Worm (Caenorhabditis elegans) whole organism, early embryonic: ENCODE results near the gene sec-15.

ENCODE experiments used
- B0310.2 ChIP-seq: sonication (generic microtip); optimal IDR thresholded peaks from 2 replicates; lab custom pipeline; 2016; ENCODE audit warnings: mild to moderate bottlenecking, missing genetic modification characterization, missing compliant biosample characterization
- F13C5.2 ChIP-seq: sonication (generic microtip); optimal IDR thresholded peaks from 2 replicates; lab custom pipeline; 2017; ENCODE audit warnings: mild to moderate bottlenecking, missing genetic modification characterization, inconsistent platforms, missing compliant biosample characterization
- aly-1 ChIP-seq: sonication (generic microtip); optimal IDR thresholded peaks from 2 replicates; lab custom pipeline; 2016; ENCODE audit warnings: missing genetic modification characterization, missing compliant biosample characterization
- ama-1 ChIP-seq: fragments of 150-350 bp; optimal IDR thresholded peaks from 2 replicates; lab custom pipeline; 2014
- ceh-13 ChIP-seq: fragments of 200-800 bp; sonication (Bioruptor generic); optimal IDR thresholded peaks from 2 replicates; lab custom pipeline; 2018; ENCODE audit warnings: mild to moderate bottlenecking, missing genetic modification characterization, missing compliant biosample characterization
- ceh-36 ChIP-seq: sonication (generic microtip); optimal IDR thresholded peaks from 2 replicates; lab custom pipeline; 2016; ENCODE audit warnings: missing genetic modification characterization, inconsistent platforms, missing compliant biosample characterization
- ets-7 ChIP-seq: sonication (generic microtip); optimal IDR thresholded peaks from 2 replicates; lab custom pipeline; 2016; ENCODE audit warnings: missing genotype, missing genetic modification characterization, missing compliant biosample characterization
- flt-1 ChIP-seq: fragments of 200-800 bp; sonication (Bioruptor generic); IDR thresholded peaks from 2 replicates; pipeline ENCODE4 v1.3.6; 2022; ENCODE audit warnings: missing genetic modification characterization, missing compliant biosample characterization
- hmbx-1 ChIP-seq: sonication (generic microtip); optimal IDR thresholded peaks from 2 replicates; lab custom pipeline; 2016; ENCODE audit warnings: mild to moderate bottlenecking, missing genetic modification characterization, missing compliant biosample characterization
- hmg-4 ChIP-seq: fragments of 200-800 bp; sonication (Bioruptor generic); optimal IDR thresholded peaks from 2 replicates; lab custom pipeline; 2018; ENCODE audit warnings: mild to moderate bottlenecking, missing genetic modification characterization, missing compliant biosample characterization
- hnd-1 ChIP-seq: sonication (generic microtip); optimal IDR thresholded peaks from 2 replicates; lab custom pipeline; 2016; ENCODE audit warnings: missing genetic modification characterization, missing compliant biosample characterization
- pes-1 ChIP-seq: fragments of 200-800 bp; sonication (Bioruptor generic); IDR thresholded peaks from 2 replicates; pipeline ENCODE4 v1.3.6; 2022; ENCODE audit warnings: missing genetic modification reagents, missing genetic modification characterization, missing compliant biosample characterization
- scrt-1 ChIP-seq: fragments of 200-800 bp; sonication (Bioruptor generic); IDR thresholded peaks from 2 replicates; pipeline ENCODE4 v1.3.6; 2022; ENCODE audit warnings: missing genetic modification characterization, missing compliant biosample characterization
- sea-1 ChIP-seq: fragments of 200-800 bp; sonication (Bioruptor generic); conservative IDR thresholded peaks from 2 replicates; pipeline ENCODE4 v1.3.6; 2022; ENCODE audit warnings: missing genetic modification characterization, missing compliant biosample characterization
- tbx-11 ChIP-seq: fragments of 200-800 bp; sonication (Bioruptor generic); IDR thresholded peaks from 2 replicates; pipeline ENCODE4 v1.3.6; 2022; ENCODE audit warnings: missing genetic modification characterization, missing compliant biosample characterization
- tbx-37 ChIP-seq: fragments of 200-800 bp; sonication (Bioruptor generic); conservative IDR thresholded peaks from 2 replicates; pipeline ENCODE4 v1.3.6; 2022; ENCODE audit warnings: missing genetic modification reagents, missing genetic modification characterization, missing compliant biosample characterization
- tra-4 ChIP-seq: sonication (generic microtip); optimal IDR thresholded peaks from 2 replicates; lab custom pipeline; 2017; ENCODE audit warnings: missing genetic modification characterization, missing compliant biosample characterization

The sec-15 gene

DNA sequence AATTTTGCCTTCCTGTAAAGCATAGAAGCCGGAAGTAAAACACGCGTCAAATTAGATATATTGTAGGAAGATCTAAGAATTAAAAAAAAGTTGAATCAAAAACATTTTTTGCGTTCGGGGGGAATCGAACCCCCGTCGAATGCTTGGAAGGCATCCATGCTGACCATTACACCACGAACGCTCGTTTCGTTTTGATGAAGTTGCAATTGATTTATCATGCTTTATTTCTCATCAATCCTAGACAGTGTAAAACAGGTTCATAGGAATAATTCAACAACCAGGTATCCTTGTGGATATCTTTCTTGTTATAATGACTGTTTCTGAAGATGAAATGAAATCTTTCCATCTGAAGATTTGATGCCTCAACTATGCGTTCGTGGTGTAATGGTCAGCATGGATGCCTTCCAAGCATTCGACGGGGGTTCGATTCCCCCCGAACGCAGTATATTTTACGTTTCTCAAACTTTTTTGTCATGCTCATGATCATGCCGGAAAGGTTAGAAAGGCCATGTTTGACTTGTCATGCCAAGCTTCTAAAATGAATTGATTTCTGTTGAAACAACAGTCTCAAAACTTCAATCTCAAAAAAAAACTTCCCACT is 15.6 kb downstream of the sec-15 start:
- no peak for TF ChIP-seq ama-1 (lab: Kevin White, UChicago)
- TF ChIP-seq hmbx-1 (tag; lab: Kevin White, UChicago): no peak
- no peak for TF ChIP-seq sea-1 (GFP tag; lab: Robert Waterston, UW)
- no peak for TF ChIP-seq hmg-4
- TF ChIP-seq B0310.2 (tag; lab: Kevin White, UChicago): no peak
- no peak for TF ChIP-seq hnd-1 (tag; lab: Kevin White, UChicago)
- TF ChIP-seq tbx-37 (GFP tag; lab: Robert Waterston, UW): no peak
- TF ChIP-seq ets-7: no peak
- TF ChIP-seq pes-1 (GFP tag; lab: Robert Waterston, UW): no peak
- TF ChIP-seq scrt-1: no peak
- TF ChIP-seq ceh-36 (tag; lab: Kevin White, UChicago): no peak
- TF ChIP-seq aly-1 (tag; lab: Kevin White, UChicago): no peak
- TF ChIP-seq ceh-13: no peak
- no peak for TF ChIP-seq flt-1 (GFP tag; lab: Robert Waterston, UW)
- TF ChIP-seq F13C5.2 (tag; lab: Kevin White, UChicago): no peak
- TF ChIP-seq tbx-11 (GFP tag; lab: Robert Waterston, UW): no peak
- no peak for TF ChIP-seq tra-4 (tag; lab: Kevin White, UChicago)

DNA sequence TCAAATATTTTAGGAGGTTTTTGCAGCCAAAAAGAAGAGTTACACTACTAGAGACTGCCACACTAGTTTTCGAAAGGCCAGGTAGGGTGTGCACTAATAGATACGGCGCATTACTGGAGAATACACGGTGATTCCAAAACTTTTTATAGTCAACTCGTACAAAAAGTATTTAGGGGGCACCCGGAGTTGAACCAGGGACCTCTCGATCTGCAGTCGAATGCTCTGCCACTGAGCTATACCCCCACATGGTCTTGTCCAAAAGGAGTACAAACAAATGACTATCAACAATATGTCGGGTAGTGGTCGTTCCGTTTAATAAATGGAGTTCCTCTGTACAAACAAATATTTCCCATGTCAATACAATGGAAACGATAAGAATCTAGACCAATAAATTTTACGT is 17.6 kb downstream of the sec-15 start:
- TF ChIP-seq F13C5.2 (tag; lab: Kevin White, UChicago): no peak
- TF ChIP-seq ceh-36 (tag; lab: Kevin White, UChicago): peak; percentile 48
- TF ChIP-seq ets-7: no peak
- TF ChIP-seq B0310.2 (tag; lab: Kevin White, UChicago): no peak
- peak; percentile 84 for TF ChIP-seq pes-1 (GFP tag; lab: Robert Waterston, UW)
- TF ChIP-seq tbx-37 (GFP tag; lab: Robert Waterston, UW): peak; percentile 13; the same call in 1 of the 2 replicates
- peak; percentile 79 for TF ChIP-seq scrt-1
- TF ChIP-seq flt-1 (GFP tag; lab: Robert Waterston, UW): peak; percentile 76
- peak; percentile 16 for TF ChIP-seq hnd-1 (tag; lab: Kevin White, UChicago)
- peak; percentile 68; the same call in 1 of the 2 replicates for TF ChIP-seq tbx-11 (GFP tag; lab: Robert Waterston, UW)
- TF ChIP-seq ceh-13: peak; percentile 43
- TF ChIP-seq sea-1 (GFP tag; lab: Robert Waterston, UW): peak; percentile 82
- TF ChIP-seq hmbx-1 (tag; lab: Kevin White, UChicago): no peak
- peak; percentile 38 for TF ChIP-seq tra-4 (tag; lab: Kevin White, UChicago)
- TF ChIP-seq hmg-4: peak; percentile 0
- TF ChIP-seq ama-1 (lab: Kevin White, UChicago): no peak
- peak; percentile 25 for TF ChIP-seq aly-1 (tag; lab: Kevin White, UChicago)

DNA sequence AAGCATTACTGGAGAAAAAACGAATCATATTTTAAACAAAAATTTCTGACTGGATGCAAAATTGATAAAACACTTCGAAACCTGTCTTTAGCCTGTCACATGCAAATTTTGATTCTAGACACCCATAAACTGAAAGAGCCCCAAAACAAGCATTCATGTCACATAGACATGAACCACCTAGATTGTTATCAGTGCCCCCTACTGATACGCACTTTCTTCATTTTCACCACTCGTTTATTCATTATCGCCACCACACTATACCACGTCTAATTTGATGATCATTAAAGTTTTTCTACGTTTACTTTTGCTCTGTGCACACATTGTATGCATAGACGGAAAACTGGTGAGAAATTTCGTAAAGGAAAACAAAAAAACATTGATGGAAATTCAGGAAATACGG is 23.6 kb downstream of the sec-15 start, which contains the start of gene cnnm-2:
cnnm-2 (plus strand) TSS at position 190 of the 400 bp plus-strand sequence.
- TF ChIP-seq aly-1 (tag; lab: Kevin White, UChicago) (no peak), sea-1 (GFP tag; lab: Robert Waterston, UW) (no peak), tbx-11 (GFP tag; lab: Robert Waterston, UW) (no peak), tra-4 (tag; lab: Kevin White, UChicago) (no peak), scrt-1 (no peak), ama-1 (lab: Kevin White, UChicago) (no peak), hnd-1 (tag; lab: Kevin White, UChicago) (no peak), F13C5.2 (tag; lab: Kevin White, UChicago) (no peak), flt-1 (GFP tag; lab: Robert Waterston, UW) (no peak)

DNA sequence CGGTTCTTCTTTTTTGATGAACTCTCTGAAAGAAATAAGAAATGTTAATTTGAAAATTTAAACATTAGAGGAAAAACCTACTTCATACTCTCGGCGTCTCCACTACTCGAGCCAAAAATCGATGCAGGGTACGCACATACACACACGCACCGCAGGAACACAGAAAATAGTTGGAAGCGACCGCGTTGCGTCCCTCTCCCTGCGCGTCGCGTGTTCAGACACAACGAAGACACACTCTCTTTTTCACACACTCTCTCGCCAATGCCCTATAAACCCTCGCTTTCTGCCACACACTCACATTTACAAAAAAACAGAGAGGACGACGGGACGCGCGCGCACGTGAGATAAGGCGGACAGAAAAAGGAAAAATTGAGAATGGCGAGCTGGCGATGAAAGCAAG is 24.6 kb downstream of the sec-15 start, which contains the start of gene R04E5.9:
R04E5.9 (minus strand) TSS at position 235 of the 400 bp plus-strand sequence.
- no peak for TF ChIP-seq ceh-13
- no peak for TF ChIP-seq B0310.2 (tag; lab: Kevin White, UChicago)
- 0 out of 2 replicates have a peak, but pooled peaks have one; percentile 24 for TF ChIP-seq sea-1 (GFP tag; lab: Robert Waterston, UW)
- TF ChIP-seq hmg-4: peak; percentile 83
- peak; percentile 23 for TF ChIP-seq aly-1 (tag; lab: Kevin White, UChicago)
- TF ChIP-seq F13C5.2 (tag; lab: Kevin White, UChicago): peak; percentile 19

DNA sequence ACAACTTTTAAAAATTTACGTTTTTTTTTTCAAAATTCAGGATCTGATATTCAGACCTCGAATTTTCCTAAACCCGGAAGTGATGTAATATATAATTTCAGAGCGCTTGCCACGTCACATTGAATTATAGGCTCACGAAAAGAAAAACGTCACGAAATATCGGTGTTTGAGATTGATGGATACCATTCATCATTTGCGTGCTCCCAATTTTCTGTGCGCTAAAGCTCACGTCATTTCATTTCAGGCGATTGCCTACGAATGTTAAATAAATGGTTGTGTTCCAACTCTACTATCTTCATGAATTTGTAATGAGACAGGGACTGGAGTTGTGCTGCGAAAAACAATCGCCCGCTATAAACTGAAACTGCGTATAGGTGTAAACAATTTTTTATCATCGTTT is 26.8 kb downstream of the sec-15 start:
- TF ChIP-seq tbx-37 (GFP tag; lab: Robert Waterston, UW): no peak
- TF ChIP-seq F13C5.2 (tag; lab: Kevin White, UChicago): no peak
- TF ChIP-seq ets-7: no peak
- no peak for TF ChIP-seq aly-1 (tag; lab: Kevin White, UChicago)
- no peak for TF ChIP-seq ceh-13
- no peak for TF ChIP-seq ceh-36 (tag; lab: Kevin White, UChicago)
- TF ChIP-seq flt-1 (GFP tag; lab: Robert Waterston, UW): no peak
- no peak for TF ChIP-seq hmbx-1 (tag; lab: Kevin White, UChicago)
- TF ChIP-seq scrt-1: no peak
- TF ChIP-seq ama-1 (lab: Kevin White, UChicago): no peak
- TF ChIP-seq hmg-4: no peak
- TF ChIP-seq tbx-11 (GFP tag; lab: Robert Waterston, UW): no peak
- no peak for TF ChIP-seq sea-1 (GFP tag; lab: Robert Waterston, UW)
- no peak for TF ChIP-seq hnd-1 (tag; lab: Kevin White, UChicago)
- TF ChIP-seq B0310.2 (tag; lab: Kevin White, UChicago): no peak

DNA sequence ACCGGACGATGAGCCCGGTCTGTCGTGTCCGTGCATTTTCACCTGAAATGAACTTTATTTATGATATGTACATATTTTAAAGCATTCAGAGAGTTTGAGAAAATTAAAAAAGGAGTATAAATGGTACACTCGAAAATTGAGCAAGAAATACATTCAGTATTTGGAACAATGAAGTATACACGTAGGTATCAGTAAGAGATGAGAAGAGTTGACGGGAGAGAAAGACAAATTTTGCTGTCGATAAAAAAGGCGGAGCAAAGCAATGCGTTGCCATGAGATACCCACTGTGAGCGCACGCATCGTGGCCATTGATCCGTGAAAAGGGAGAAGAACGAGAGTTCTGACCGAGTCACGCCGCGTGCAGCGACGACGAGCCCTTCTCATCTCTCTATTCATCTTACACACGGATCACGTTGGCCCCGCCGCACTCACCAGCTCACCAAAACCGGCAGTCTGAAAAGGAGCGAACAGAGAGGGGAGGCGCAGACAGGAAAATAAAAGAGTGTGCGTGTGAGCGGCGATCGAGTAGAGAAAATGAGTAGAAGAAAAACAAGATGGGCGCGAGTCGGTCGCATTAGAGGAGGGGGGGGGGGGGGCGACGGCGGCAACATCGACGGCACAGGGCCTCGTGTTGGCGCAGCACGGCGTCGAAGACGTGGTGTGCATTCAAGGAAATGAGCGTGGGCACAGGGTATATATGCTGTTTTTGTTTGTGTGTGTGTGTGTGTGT is 29.3 kb downstream of the sec-15 start, which contains the start of gene R04E5.8:
R04E5.8 (minus strand) TSS at position 51 of the 730 bp plus-strand sequence.
- TF ChIP-seq aly-1 (tag; lab: Kevin White, UChicago) (no peak), hmg-4 (peak; percentile 33), tbx-11 (GFP tag; lab: Robert Waterston, UW) (no peak)
